Worm (Caenorhabditis elegans): Measurements from ENCODE around the gene C25F9.11.

Gene C25F9.11

DNA sequence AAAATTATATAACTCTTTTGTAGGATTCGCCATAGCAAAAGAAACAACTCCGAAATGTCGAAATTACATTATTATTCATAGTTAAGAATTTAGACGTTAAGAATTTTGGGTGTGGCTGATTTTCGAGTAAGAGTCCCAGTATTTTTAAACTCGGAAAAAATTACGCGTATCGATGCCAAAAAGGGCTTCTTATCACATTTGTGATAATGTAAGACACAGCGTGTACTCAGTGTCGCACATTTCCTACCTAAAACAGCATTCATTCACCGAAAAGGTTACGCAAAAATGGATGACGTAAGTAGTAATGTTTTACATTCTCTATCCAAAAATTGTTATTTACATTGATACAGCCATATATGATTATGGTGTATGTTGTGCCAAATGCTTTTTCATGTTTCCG lies 16.7 kb upstream of the C25F9.11 start, which contains the start of gene M04C3.5:
Gene M04C3.5, plus strand, starts transcription at position 190 of the 400 bp plus-strand sequence.
- TF ChIP-seq unc-130 (GFP tag; optimal IDR thresholded peaks at IDR 0.05) (no peak), nhr-80 (tag; optimal IDR thresholded peaks at IDR 0.05) (peak; percentile 23)

DNA sequence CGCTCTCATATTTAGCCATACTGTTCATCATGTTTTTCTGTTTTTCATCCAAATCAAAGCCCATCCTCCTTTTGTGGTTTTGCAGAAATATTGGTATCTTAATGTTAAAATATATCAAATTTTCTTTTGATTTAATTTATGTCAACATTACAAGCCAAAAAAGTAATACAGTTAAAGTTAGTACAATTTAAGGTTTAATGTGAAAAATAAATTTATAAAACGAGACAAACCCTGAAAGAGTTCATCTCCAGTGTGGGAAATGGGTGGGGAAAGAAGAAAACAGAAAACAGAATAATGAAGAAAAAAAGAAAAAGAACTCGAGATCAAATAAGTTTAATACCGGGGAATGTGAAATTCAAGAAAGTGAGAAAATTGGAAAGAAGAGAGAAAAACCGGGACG lies 15.9 kb upstream of the C25F9.11 start, which contains the start of gene M04C3.2:
Gene M04C3.2, minus strand, starts transcription at position 101 of the 400 bp plus-strand sequence.
- TF ChIP-seq nfya-2 (GFP tag; IDR thresholded peaks at IDR 0.05) = no peak
- TF ChIP-seq ztf-25 (GFP tag; IDR thresholded peaks at IDR 0.05) = no peak
- TF ChIP-seq F23B12.7 (tag; optimal IDR thresholded peaks at IDR 0.05; ENCODE audit: insufficient read depth) = no peak
- no peak for TF ChIP-seq nhr-179 (tag; optimal IDR thresholded peaks at IDR 0.05)
- TF ChIP-seq T07F8.4 (tag; optimal IDR thresholded peaks at IDR 0.05) = no peak
- no peak for TF ChIP-seq hsf-1 (GFP tag; IDR thresholded peaks at IDR 0.05)
- no peak for TF ChIP-seq F37B4.10 (GFP tag; IDR thresholded peaks at IDR 0.05)
- TF ChIP-seq nhr-90 (tag; optimal IDR thresholded peaks at IDR 0.05) = no peak
- no peak for TF ChIP-seq cebp-2 (GFP tag; IDR thresholded peaks at IDR 0.05)
- TF ChIP-seq nhr-120 (GFP tag; IDR thresholded peaks at IDR 0.05) = no peak
- no peak for TF ChIP-seq snpc-4 (GFP tag; optimal IDR thresholded peaks at IDR 0.05)
- no peak for TF ChIP-seq snpc-4 (tag; optimal IDR thresholded peaks at IDR 0.05)
- no peak for TF ChIP-seq mcd-1 (GFP tag; IDR thresholded peaks at IDR 0.05)
- TF ChIP-seq madf-3 (GFP tag; IDR thresholded peaks at IDR 0.05) = no peak

DNA sequence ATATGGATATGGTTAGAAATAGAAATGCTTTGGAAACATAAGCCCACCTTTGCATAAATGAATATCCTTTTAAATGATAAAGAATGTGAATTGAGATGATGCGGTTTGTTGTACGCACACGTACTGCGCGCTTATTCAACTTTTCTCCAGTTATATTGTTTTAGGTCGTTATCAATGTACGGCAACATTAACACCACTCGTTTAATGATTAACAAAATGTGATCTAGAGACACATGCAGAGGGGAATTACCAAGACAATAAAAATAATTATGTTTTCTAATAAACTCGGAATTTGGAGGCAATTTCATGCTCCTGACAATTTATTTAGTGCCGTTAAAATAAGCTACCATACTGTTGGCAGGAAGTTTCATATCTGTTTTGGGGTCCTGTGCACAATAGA lies 12.6 kb upstream of the C25F9.11 start, which contains the start of gene M04C3.1:
Gene M04C3.1, minus strand, starts transcription at position 164 of the 400 bp plus-strand sequence.
- TF ChIP-seq lsy-27 (tag; optimal IDR thresholded peaks at IDR 0.05; ENCODE audit: borderline replicate concordance, insufficient read depth) (no peak), ztf-3 (GFP tag; optimal IDR thresholded peaks at IDR 0.05) (no peak), B0261.1 (tag; optimal IDR thresholded peaks at IDR 0.05) (no peak), mxl-1 (tag; optimal IDR thresholded peaks at IDR 0.05) (no peak), F39B2.1 (GFP tag; IDR thresholded peaks at IDR 0.05) (no peak), snpc-4 (GFP tag; optimal IDR thresholded peaks at IDR 0.05) (no peak), snpc-4 (tag; optimal IDR thresholded peaks at IDR 0.05) (no peak), nhr-80 (tag; optimal IDR thresholded peaks at IDR 0.05) (peak; percentile 23), unc-130 (GFP tag; optimal IDR thresholded peaks at IDR 0.05) (no peak)

- TF ChIP-seq hlh-12 (tag; optimal IDR thresholded peaks at IDR 0.05) = no peak
- TF ChIP-seq dpff-1 (tag; optimal IDR thresholded peaks at IDR 0.05) = no peak
- peak; percentile 36; the same call in 1 of the 2 replicates for TF ChIP-seq cebp-1 (GFP tag; IDR thresholded peaks at IDR 0.05)
- TF ChIP-seq cebp-1 (tag; optimal IDR thresholded peaks at IDR 0.05) = peak; percentile 88
- no peak for TF ChIP-seq B0336.3 (GFP tag; IDR thresholded peaks at IDR 0.05)
- no peak for TF ChIP-seq zfh-2 (GFP tag; conservative IDR thresholded peaks at IDR 0.05)
- TF ChIP-seq ztf-25 (GFP tag; IDR thresholded peaks at IDR 0.05) = no peak
- peak; percentile 3 for TF ChIP-seq unc-62 (GFP tag; optimal IDR thresholded peaks at IDR 0.05)
Observed at ce11 chrV:19443599-19443998, 10.7 kb upstream of the C25F9.11 start.

DNA sequence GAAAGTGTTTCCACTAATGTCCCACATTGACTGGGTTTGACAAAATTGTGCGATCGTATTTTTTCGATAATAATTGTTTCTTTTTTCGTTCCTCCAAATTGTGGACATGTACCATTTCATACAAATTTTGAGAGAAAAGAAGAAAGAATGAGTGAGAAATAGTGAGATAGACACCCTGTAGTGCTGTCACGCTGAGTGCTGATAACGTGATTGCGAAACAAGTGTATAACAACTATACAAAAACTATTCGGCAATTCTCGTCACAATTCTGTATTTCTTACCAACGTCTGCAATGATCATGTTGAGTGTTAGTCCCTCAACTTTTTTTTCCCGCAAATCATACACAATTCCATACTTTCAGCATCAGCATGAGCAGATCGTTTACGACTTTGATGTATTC lies 3.4 kb upstream of the C25F9.11 start, which contains the start of gene C25F9.14:
Gene C25F9.14, plus strand, starts transcription at position 178 of the 400 bp plus-strand sequence.
- peak; percentile 51 for TF ChIP-seq nhr-80 (tag; optimal IDR thresholded peaks at IDR 0.05)
- no peak for TF ChIP-seq T26A5.8 (tag; optimal IDR thresholded peaks at IDR 0.05)
- TF ChIP-seq lin-40 (tag; optimal IDR thresholded peaks at IDR 0.05) = no peak
- no peak for TF ChIP-seq egl-18 (GFP tag; IDR thresholded peaks at IDR 0.05)
- TF ChIP-seq nfya-2 (GFP tag; IDR thresholded peaks at IDR 0.05) = no peak
- no peak for TF ChIP-seq madf-10 (tag; optimal IDR thresholded peaks at IDR 0.05)
- TF ChIP-seq nhr-27 (tag; optimal IDR thresholded peaks at IDR 0.05) = no peak
- no peak for TF ChIP-seq ztf-18 (tag; optimal IDR thresholded peaks at IDR 0.05)
- peak; percentile 51; the same call in 1 of the 2 replicates for TF ChIP-seq cebp-1 (GFP tag; IDR thresholded peaks at IDR 0.05)
- peak; percentile 80 for TF ChIP-seq cebp-1 (tag; optimal IDR thresholded peaks at IDR 0.05)
